Fruit fly (Drosophila melanogaster): Measurements from ENCODE around the gene ppan.

DNA sequence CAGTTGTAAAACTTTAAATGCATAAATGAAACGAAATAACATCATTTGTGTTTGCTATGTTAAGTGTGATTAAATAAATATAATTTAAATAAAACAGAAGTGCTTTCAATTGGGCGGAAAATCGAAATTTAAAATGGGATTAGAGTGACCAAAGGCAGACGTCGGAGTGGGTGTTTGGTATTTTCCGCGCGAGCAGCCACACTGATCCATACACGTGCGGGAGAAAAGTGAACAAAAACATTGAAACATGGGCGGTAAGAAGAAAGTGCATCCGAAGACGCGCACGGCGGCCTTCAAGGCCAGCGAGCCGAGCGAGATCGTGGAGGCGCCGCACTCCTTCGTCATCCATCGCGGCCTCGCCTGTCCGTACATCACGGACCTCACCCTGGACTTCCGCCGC lies at the start of gene ppan:
- no peak for TF ChIP-seq Dfd (GFP tag; optimal IDR thresholded peaks at IDR 0.05)
- TF ChIP-seq Myc (optimal IDR thresholded peaks at IDR 0.05) = peak; percentile 36
- TF ChIP-seq Vsx2 (GFP tag; optimal IDR thresholded peaks at IDR 0.05; ENCODE audit: partially characterized antibody) = no peak
- no peak for TF ChIP-seq psq (GFP tag; optimal IDR thresholded peaks at IDR 0.05)
- no peak for TF ChIP-seq pan (optimal IDR thresholded peaks at IDR 0.05)
- no peak for TF ChIP-seq fru (GFP tag; optimal IDR thresholded peaks at IDR 0.05)
- TF ChIP-seq Abd-B (GFP tag; optimal IDR thresholded peaks at IDR 0.05) = no peak
- no peak for TF ChIP-seq Mio (GFP tag; optimal IDR thresholded peaks at IDR 0.05)

All from whole organism, wandering third instar larva.